Worm (Caenorhabditis elegans) whole organism, late embryonic: ENCODE results near the gene F20D6.1.

ENCODE experiments used
- C38D4.7 ChIP-seq: fragments of 200-800 bp; sonication (Bioruptor generic); optimal IDR thresholded peaks from 2 replicates; lab custom pipeline; 2018; ENCODE audit warnings: mild to moderate bottlenecking, missing genetic modification characterization, moderate library complexity, missing compliant biosample characterization
- F13H6.1 ChIP-seq: sonication (generic microtip); optimal IDR thresholded peaks from 2 replicates; lab custom pipeline; 2016; ENCODE audit warnings: missing genetic modification characterization, missing compliant biosample characterization
- K02D7.2 ChIP-seq: sonication (generic microtip); optimal IDR thresholded peaks from 2 replicates; lab custom pipeline; 2017; ENCODE audit warnings: mild to moderate bottlenecking, missing genetic modification characterization, missing compliant biosample characterization
- K09A11.1 ChIP-seq: sonication (generic microtip); optimal IDR thresholded peaks from 2 replicates; lab custom pipeline; 2017; ENCODE audit warnings: antibody characterized with exemption, mild to moderate bottlenecking, missing genetic modification characterization, missing compliant biosample characterization; ENCODE audit not compliant: insufficient read depth
- Y22D7AL.16 ChIP-seq: sonication (generic microtip); optimal IDR thresholded peaks from 2 replicates; lab custom pipeline; 2016; ENCODE audit warnings: missing genetic modification characterization, missing compliant biosample characterization
- ceh-18 ChIP-seq: sonication (generic microtip); optimal IDR thresholded peaks from 2 replicates; lab custom pipeline; 2016; ENCODE audit warnings: missing genetic modification characterization, missing compliant biosample characterization
- ceh-30 ChIP-seq: fragments of 150-350 bp; optimal IDR thresholded peaks from 2 replicates; lab custom pipeline; 2014; ENCODE audit warnings: missing biosample characterization, missing genetic modification characterization
- ceh-34 ChIP-seq: sonication (generic microtip); optimal IDR thresholded peaks from 2 replicates; lab custom pipeline; 2016; ENCODE audit warnings: mild to moderate bottlenecking, missing genetic modification characterization, missing compliant biosample characterization
- ceh-45 ChIP-seq: fragments of 200-800 bp; sonication (Bioruptor generic); IDR thresholded peaks from 2 replicates; pipeline ENCODE4 v1.3.6; 2022; ENCODE audit warnings: missing genetic modification reagents, missing genetic modification characterization, missing compliant biosample characterization
- ceh-48 ChIP-seq: sonication (generic microtip); optimal IDR thresholded peaks from 2 replicates; lab custom pipeline; 2016; ENCODE audit warnings: missing genetic modification characterization, inconsistent platforms, missing compliant biosample characterization
- dve-1 ChIP-seq: sonication (generic microtip); optimal IDR thresholded peaks from 2 replicates; lab custom pipeline; 2017; ENCODE audit warnings: antibody characterized with exemption, mild to moderate bottlenecking, missing genetic modification characterization, missing compliant biosample characterization
- elt-2 ChIP-seq: sonication (generic microtip); optimal IDR thresholded peaks from 2 replicates; lab custom pipeline; 2016; ENCODE audit warnings: missing genetic modification reagents, missing genetic modification characterization, missing compliant biosample characterization
- elt-4 ChIP-seq: sonication (generic microtip); optimal IDR thresholded peaks from 2 replicates; lab custom pipeline; 2016; ENCODE audit warnings: missing genetic modification characterization, missing compliant biosample characterization
- fkh-6 ChIP-seq: sonication (generic microtip); optimal IDR thresholded peaks from 2 replicates; lab custom pipeline; 2016; ENCODE audit warnings: missing genetic modification characterization, missing compliant biosample characterization
- gmeb-2 ChIP-seq: sonication (generic microtip); optimal IDR thresholded peaks from 2 replicates; lab custom pipeline; 2016; ENCODE audit warnings: missing genetic modification characterization, inconsistent platforms, missing compliant biosample characterization
- hlh-13 ChIP-seq: fragments of 200-800 bp; sonication (Bioruptor generic); optimal IDR thresholded peaks from 2 replicates; lab custom pipeline; 2018; ENCODE audit warnings: mild to moderate bottlenecking, missing genetic modification characterization, missing compliant biosample characterization
- hlh-8 ChIP-seq: sonication (generic microtip); optimal IDR thresholded peaks from 2 replicates; lab custom pipeline; 2016; ENCODE audit warnings: missing genotype, missing genetic modification characterization, missing compliant biosample characterization
- lim-6 ChIP-seq: sonication (generic microtip); optimal IDR thresholded peaks from 2 replicates; lab custom pipeline; 2016; ENCODE audit warnings: missing genetic modification characterization, missing compliant biosample characterization
- mec-3 ChIP-seq: sonication (generic microtip); optimal IDR thresholded peaks from 2 replicates; lab custom pipeline; 2016; ENCODE audit warnings: borderline replicate concordance, missing genetic modification characterization, missing compliant biosample characterization
- nhr-11 ChIP-seq: fragments of 150-350 bp; optimal IDR thresholded peaks from 2 replicates; lab custom pipeline; 2014; ENCODE audit warnings: missing biosample characterization, missing genetic modification characterization
- nhr-232 ChIP-seq: sonication (generic microtip); optimal IDR thresholded peaks from 2 replicates; lab custom pipeline; 2016; ENCODE audit warnings: missing genetic modification characterization, missing compliant biosample characterization
- npax-4 ChIP-seq: sonication (generic microtip); optimal IDR thresholded peaks from 2 replicates; lab custom pipeline; 2016; ENCODE audit warnings: missing genetic modification characterization, missing compliant biosample characterization
- pag-3 ChIP-seq: sonication (generic microtip); optimal IDR thresholded peaks from 2 replicates; lab custom pipeline; 2016; ENCODE audit warnings: missing compliant biosample characterization, missing genetic modification characterization, borderline replicate concordance
- pat-9 ChIP-seq: fragments of 200-800 bp; sonication (Bioruptor generic); optimal IDR thresholded peaks from 2 replicates; lab custom pipeline; 2018; ENCODE audit warnings: mild to moderate bottlenecking, missing genetic modification characterization, moderate library complexity, missing compliant biosample characterization
- pha-2 ChIP-seq: sonication (generic microtip); optimal IDR thresholded peaks from 2 replicates; lab custom pipeline; 2017; ENCODE audit warnings: mild to moderate bottlenecking, missing genetic modification characterization, missing compliant biosample characterization
- pros-1 ChIP-seq: fragments of 150-350 bp; optimal IDR thresholded peaks from 2 replicates; lab custom pipeline; 2014; ENCODE audit warnings: missing biosample characterization, missing genetic modification reagents, missing genetic modification characterization
- rnt-1 ChIP-seq: sonication (generic microtip); optimal IDR thresholded peaks from 2 replicates; lab custom pipeline; 2016; ENCODE audit warnings: missing genetic modification characterization, missing compliant biosample characterization
- syd-9 ChIP-seq: sonication (generic microtip); optimal IDR thresholded peaks from 2 replicates; lab custom pipeline; 2016; ENCODE audit warnings: mild to moderate bottlenecking, missing genetic modification characterization, moderate library complexity, missing compliant biosample characterization
- tbx-7 ChIP-seq: sonication (generic microtip); optimal IDR thresholded peaks from 2 replicates; lab custom pipeline; 2016; ENCODE audit warnings: missing genotype, missing genetic modification characterization, missing compliant biosample characterization
- ttx-3 ChIP-seq: sonication (generic microtip); optimal IDR thresholded peaks from 2 replicates; lab custom pipeline; 2016; ENCODE audit warnings: missing genetic modification reagents, missing genetic modification characterization, missing compliant biosample characterization
- unc-3 ChIP-seq, 2 experiments: fragments of 200-800 bp in 1 of 2; sonication (Bioruptor generic) in 1 of 2; sonication (generic microtip) in 1 of 2; conservative IDR thresholded peaks in 1 of 2; optimal IDR thresholded peaks in 1 of 2; 2 replicates each; pipeline versions ENCODE4 v1.3.6 to Lab custom; 2016 to 2022; ENCODE audit warnings: missing compliant biosample characterization in 2 of 2, missing genetic modification characterization in 2 of 2, missing genetic modification reagents in 1 of 2
- zip-5 ChIP-seq: sonication (generic microtip); optimal IDR thresholded peaks from 2 replicates; lab custom pipeline; 2016; ENCODE audit warnings: missing genetic modification characterization, missing compliant biosample characterization
- ztf-16 ChIP-seq: sonication (generic microtip); optimal IDR thresholded peaks from 2 replicates; lab custom pipeline; 2017; ENCODE audit warnings: missing genetic modification characterization, missing compliant biosample characterization

F20D6.1 gene

DNA sequence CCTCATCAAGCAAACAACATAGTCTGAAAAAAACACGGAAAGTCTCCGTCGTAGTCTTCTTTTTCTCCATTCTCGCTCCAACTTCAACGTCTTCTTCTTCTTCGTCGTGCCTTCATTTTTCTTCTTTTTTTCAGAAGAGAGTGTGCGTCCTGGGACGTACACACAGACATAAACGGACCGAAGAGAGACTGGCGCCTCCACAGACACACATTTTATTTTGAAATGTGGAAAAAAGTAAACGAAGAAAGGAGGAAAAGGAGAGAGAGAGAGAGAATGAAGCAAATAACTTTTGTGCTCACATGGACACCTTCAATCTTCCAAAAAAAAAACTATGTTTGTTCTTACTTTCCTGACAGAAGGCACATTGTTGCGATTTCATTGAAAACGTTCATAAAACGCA is 24.6 kb downstream of the F20D6.1 start:
- TF ChIP-seq tbx-7 (tag; lab: Kevin White, UChicago): no peak
- no peak for TF ChIP-seq ztf-16

DNA sequence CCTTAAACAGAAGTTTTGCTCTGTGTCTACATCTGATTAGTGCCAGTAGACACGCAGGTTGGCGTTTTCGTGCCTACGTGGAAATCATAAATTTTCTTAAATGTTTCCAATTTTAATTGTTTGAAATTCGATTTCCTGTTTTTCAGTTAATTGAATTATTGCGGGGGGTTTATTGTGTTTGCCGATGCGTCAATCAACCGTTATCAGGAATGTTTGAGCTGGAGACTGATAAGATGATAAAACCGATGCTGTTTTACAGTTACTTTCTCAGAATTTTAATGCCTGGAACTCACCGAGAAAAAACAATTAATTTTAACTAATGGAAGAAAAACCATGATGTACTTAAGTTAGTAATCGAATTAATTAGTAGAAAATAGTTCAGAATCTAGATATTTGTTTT is 26.6 kb downstream of the F20D6.1 start:
- no peak for TF ChIP-seq C38D4.7 (GFP tag; lab: Kevin White, UChicago)
- peak; percentile 87 for TF ChIP-seq elt-2 (tag; lab: Kevin White, UChicago)

DNA sequence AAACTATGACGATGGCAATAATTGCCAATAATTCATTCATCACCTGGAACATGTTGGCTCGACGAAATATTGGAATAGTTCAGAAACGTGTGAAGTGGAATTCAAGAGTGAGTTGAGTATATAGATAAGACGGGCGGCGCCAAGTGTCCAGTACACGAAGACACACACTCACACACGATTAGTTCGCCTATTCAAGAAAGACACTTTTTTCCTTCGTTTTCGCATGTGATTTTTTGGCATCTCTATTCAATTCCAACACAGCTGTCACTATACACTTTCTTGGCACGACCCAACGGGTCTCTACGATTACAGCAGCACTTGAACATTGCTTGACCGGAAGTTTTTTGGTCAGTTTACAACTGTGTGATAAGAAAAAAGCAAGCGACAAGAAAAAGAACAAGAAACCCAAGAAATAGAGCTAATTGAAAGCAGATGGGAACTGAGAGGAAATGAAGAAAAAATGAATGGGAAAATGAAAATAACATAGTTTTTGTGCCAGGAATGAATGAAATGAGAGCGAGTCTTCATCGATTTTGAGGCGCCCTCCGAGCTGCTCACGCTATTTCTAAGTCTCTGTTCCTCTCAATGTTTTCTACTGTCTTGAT is 27.2 kb downstream of the F20D6.1 start, which contains the start of gene K07C11.8:
Gene K07C11.8 (minus strand): TSS at position 224 of the 605 bp plus-strand sequence.
- TF ChIP-seq tbx-7 (tag; lab: Kevin White, UChicago) (no peak), ceh-48 (tag; lab: Kevin White, UChicago) (peak; percentile 51), mec-3 (tag; lab: Kevin White, UChicago) (no peak), ceh-45 (GFP tag; lab: Robert Waterston, UW) (no peak), ceh-18 (no peak), pag-3 (tag; lab: Kevin White, UChicago) (no peak), rnt-1 (tag; lab: Kevin White, UChicago) (no peak)

DNA sequence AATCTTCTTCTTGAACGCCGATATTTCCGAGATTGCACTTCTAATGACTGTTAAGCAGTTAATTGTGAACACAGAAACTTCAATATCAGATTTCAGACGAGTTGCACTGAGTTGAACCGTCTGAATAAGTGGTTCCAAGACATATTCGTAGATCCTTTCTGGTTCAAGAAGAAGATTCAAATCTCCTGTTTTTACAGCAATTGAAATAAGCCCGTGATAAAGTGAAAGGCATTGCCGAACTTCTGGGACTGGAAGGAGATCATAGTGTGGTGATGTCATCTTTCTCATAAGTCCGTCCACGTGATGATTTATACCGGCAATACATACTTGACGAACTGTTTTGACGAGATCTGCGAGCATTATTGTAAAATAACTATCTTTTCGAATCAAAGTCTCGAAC is 29.0 kb downstream of the F20D6.1 start:
- TF ChIP-seq rnt-1 (tag; lab: Kevin White, UChicago) (no peak), hlh-13 (GFP tag; lab: Kevin White, UChicago) (no peak), npax-4 (no peak), unc-3 (GFP tag; conservative IDR thresholded peaks at IDR 0.05; lab: Robert Waterston, UW) (no peak), unc-3 (tag; optimal IDR thresholded peaks at IDR 0.05; lab: Kevin White, UChicago) (no peak), zip-5 (tag; lab: Kevin White, UChicago) (no peak), C38D4.7 (GFP tag; lab: Kevin White, UChicago) (no peak), nhr-232 (no peak), ceh-34 (tag; lab: Kevin White, UChicago) (no peak), fkh-6 (no peak), F13H6.1 (tag; lab: Kevin White, UChicago) (no peak), K02D7.2 (no peak), ceh-45 (GFP tag; lab: Robert Waterston, UW) (no peak), hlh-8 (tag; lab: Kevin White, UChicago) (no peak), pha-2 (tag; lab: Kevin White, UChicago) (no peak), dve-1 (tag; lab: Kevin White, UChicago) (no peak), tbx-7 (tag; lab: Kevin White, UChicago) (no peak), ceh-30 (tag; lab: Kevin White, UChicago) (no peak)
- TF ChIP-seq, all 69 proteins: peak for 0

DNA sequence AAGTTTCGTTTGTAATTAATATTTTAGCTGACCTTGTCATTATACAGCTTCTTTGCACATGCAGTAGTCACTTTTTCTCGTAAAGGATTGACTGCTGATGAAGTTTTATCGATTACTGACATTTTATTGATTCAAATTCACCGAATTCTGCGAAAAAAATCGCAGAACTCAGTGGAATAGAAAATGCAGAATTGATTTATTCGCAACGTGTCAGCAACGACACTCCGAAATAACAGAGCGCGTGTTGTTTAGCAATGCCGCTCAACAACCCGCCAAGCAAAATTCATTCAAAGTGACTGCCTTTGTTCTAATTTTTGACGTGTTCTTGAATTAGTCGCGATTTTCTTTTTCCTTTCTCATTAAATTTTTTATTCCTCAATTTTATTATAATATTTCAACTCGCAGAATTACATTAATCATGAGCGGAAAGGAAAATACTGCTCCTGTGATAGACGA is 30.6 kb downstream of the F20D6.1 start, which contains the start of the genes cogc-6 and air-1:
Gene cogc-6 (minus strand): TSS at position 234 of the 456 bp plus-strand sequence.
Gene air-1 (plus strand): TSS at position 406 of the 456 bp plus-strand sequence.
- TF ChIP-seq Y22D7AL.16 (tag; lab: Kevin White, UChicago) (no peak), K02D7.2 (no peak), pag-3 (tag; lab: Kevin White, UChicago) (no peak), gmeb-2 (tag; lab: Kevin White, UChicago) (no peak), elt-4 (tag; lab: Kevin White, UChicago) (no peak), tbx-7 (tag; lab: Kevin White, UChicago) (no peak), syd-9 (tag; lab: Kevin White, UChicago) (no peak), zip-5 (tag; lab: Kevin White, UChicago) (no peak), pat-9 (tag; lab: Kevin White, UChicago) (no peak), hlh-8 (tag; lab: Kevin White, UChicago) (no peak), rnt-1 (tag; lab: Kevin White, UChicago) (no peak), ceh-18 (no peak), K09A11.1 (tag; lab: Kevin White, UChicago) (no peak), ttx-3 (tag; lab: Kevin White, UChicago) (no peak), pros-1 (no peak), nhr-11 (tag; lab: Kevin White, UChicago) (no peak), lim-6 (tag; lab: Kevin White, UChicago) (no peak)
